Worm (Caenorhabditis elegans): Measurements from ENCODE around the gene twk-46.
A peak's percentile ranks its signal among the peaks of the same experiment; 100 is the strongest.

Gene twk-46

DNA sequence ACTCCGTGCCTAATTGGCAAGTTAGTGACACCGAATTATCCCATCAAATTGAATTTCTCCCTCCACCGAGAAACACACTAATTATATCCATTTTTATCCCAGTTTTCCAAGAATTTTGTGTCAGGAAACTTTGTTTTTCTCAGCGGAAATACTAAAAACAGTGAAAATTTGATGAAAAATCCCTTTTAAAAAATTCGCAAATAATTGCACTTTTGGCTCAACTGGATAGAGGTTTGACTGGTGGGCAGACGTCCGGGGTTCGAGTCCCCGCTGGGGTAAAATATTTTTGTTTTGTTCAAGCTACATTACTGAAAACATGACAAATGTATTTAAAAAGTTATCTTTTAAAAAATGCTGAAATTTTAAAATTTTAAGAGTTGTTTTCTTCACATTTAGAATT, 1.9 kb upstream of the twk-46 start (continued):
- no peak for TF ChIP-seq sea-2 (GFP tag; IDR thresholded peaks at IDR 0.05)
- TF ChIP-seq madf-6 (GFP tag; IDR thresholded peaks at IDR 0.05), result no peak
- TF ChIP-seq ztf-25 (GFP tag; IDR thresholded peaks at IDR 0.05), result no peak
- TF ChIP-seq snpc-3.4 (tag; optimal IDR thresholded peaks at IDR 0.05), result no peak
- peak; percentile 68 for TF ChIP-seq tbp1 (GFP tag; optimal IDR thresholded peaks at IDR 0.05)
- no peak for TF ChIP-seq C06A6.2 (GFP tag; conservative IDR thresholded peaks at IDR 0.05)
- no peak for TF ChIP-seq ztf-6 (GFP tag; IDR thresholded peaks at IDR 0.05)
- no peak for TF ChIP-seq snpc-4 (GFP tag; optimal IDR thresholded peaks at IDR 0.05)
- no peak for TF ChIP-seq snpc-4 (tag; optimal IDR thresholded peaks at IDR 0.05)
- no peak for TF ChIP-seq mxl-1 (tag; optimal IDR thresholded peaks at IDR 0.05)
- TF ChIP-seq F49E8.2 (tag; optimal IDR thresholded peaks at IDR 0.05; ENCODE audit: insufficient read depth), result no peak
- no peak for TF ChIP-seq madf-8 (GFP tag; conservative IDR thresholded peaks at IDR 0.05)
- TF ChIP-seq nhr-27 (tag; optimal IDR thresholded peaks at IDR 0.05), result no peak
- TF ChIP-seq F55B11.4 (tag; optimal IDR thresholded peaks at IDR 0.05; ENCODE audit: borderline replicate concordance, insufficient read depth), result no peak
- TF ChIP-seq nhr-179 (tag; optimal IDR thresholded peaks at IDR 0.05), result no peak
- no peak for TF ChIP-seq atf-7 (tag; optimal IDR thresholded peaks at IDR 0.05)
- TF ChIP-seq madf-10 (tag; optimal IDR thresholded peaks at IDR 0.05), result no peak
- TF ChIP-seq pha-4 (tag; optimal IDR thresholded peaks at IDR 0.05), result no peak
- TF ChIP-seq unc-62 (GFP tag; optimal IDR thresholded peaks at IDR 0.05), result no peak
- TF ChIP-seq bed-1 (GFP tag; IDR thresholded peaks at IDR 0.05), result no peak

DNA sequence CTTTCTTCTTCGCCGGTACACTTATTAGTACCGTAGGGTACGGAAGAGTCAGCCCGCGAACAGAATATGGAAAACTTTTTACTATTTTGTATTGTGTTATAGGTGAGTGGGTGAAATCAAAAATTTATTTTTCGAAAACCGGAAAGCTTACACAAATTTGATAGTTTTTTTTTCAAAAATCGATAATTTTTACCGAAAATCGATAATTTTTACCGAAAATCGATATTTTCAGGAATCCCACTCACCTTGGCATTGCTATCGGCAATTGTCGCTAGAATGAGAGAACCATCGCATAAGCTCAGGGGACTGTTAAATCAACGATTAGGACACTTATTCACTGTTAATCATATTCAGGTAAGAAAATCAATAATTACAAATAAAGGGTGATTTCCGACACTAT, 3.4 kb downstream of the twk-46 start:
- no peak for TF ChIP-seq dox-1 (GFP tag; IDR thresholded peaks at IDR 0.05)
- TF ChIP-seq egrh-3 (GFP tag; IDR thresholded peaks at IDR 0.05), result no peak
- TF ChIP-seq madf-3 (GFP tag; IDR thresholded peaks at IDR 0.05), result no peak
- TF ChIP-seq attf-6 (GFP tag; IDR thresholded peaks at IDR 0.05), result no peak
- TF ChIP-seq cebp-1 (GFP tag; IDR thresholded peaks at IDR 0.05), result no peak
- no peak for TF ChIP-seq cebp-1 (tag; optimal IDR thresholded peaks at IDR 0.05)
- no peak for TF ChIP-seq hrde-1 (tag; optimal IDR thresholded peaks at IDR 0.05; ENCODE audit: borderline replicate concordance)
- no peak for TF ChIP-seq ets-4 (GFP tag; optimal IDR thresholded peaks at IDR 0.05)
- no peak for TF ChIP-seq madf-10 (tag; optimal IDR thresholded peaks at IDR 0.05)
- TF ChIP-seq madf-8 (GFP tag; conservative IDR thresholded peaks at IDR 0.05), result no peak
- TF ChIP-seq hmg-20 (GFP tag; IDR thresholded peaks at IDR 0.05), result no peak

DNA sequence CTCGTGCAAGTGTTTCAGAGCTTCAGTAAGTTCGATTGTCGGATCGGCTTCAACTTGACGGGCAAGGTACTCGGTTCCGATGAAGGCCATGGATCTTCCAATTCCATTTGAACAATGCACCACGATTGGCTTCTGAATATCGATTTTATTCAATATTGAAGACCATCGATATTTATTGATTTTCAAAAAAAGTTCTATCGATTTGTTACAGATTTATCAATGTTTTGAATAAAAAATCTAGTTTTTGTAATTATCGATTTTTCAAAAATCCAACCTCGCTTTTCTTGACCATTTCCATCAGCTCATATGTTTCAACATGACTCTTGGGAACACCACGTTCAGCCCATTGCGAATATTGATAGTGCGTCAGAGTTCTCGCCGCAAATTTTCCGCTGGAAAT, 8.9 kb downstream of the twk-46 start:
- TF ChIP-seq tlf-1 (GFP tag; optimal IDR thresholded peaks at IDR 0.05), result no peak
- TF ChIP-seq rec-8 (tag; optimal IDR thresholded peaks at IDR 0.05), result no peak
- TF ChIP-seq mcd-1 (GFP tag; IDR thresholded peaks at IDR 0.05), result no peak
- no peak for TF ChIP-seq repo-1 (tag; optimal IDR thresholded peaks at IDR 0.05)
- no peak for TF ChIP-seq somi-1 (GFP tag; optimal IDR thresholded peaks at IDR 0.05)
- TF ChIP-seq ztf-3 (GFP tag; optimal IDR thresholded peaks at IDR 0.05), result no peak
- no peak for TF ChIP-seq hlh-12 (tag; optimal IDR thresholded peaks at IDR 0.05)
- no peak for TF ChIP-seq lin-26 (GFP tag; IDR thresholded peaks at IDR 0.05)
- no peak for TF ChIP-seq nfya-2 (GFP tag; IDR thresholded peaks at IDR 0.05)
- no peak for TF ChIP-seq ztf-26 (tag; optimal IDR thresholded peaks at IDR 0.05)
- TF ChIP-seq B0035.1 (tag; optimal IDR thresholded peaks at IDR 0.05), result no peak
- no peak for TF ChIP-seq Y53G8AR.9 (GFP tag; conservative IDR thresholded peaks at IDR 0.05)
- no peak for TF ChIP-seq F33H1.4 (GFP tag; IDR thresholded peaks at IDR 0.05)
- no peak for TF ChIP-seq hmg-1.2 (GFP tag; IDR thresholded peaks at IDR 0.05)
- no peak for TF ChIP-seq aptf-3 (GFP tag; IDR thresholded peaks at IDR 0.05)
- TF ChIP-seq ztf-18 (tag; optimal IDR thresholded peaks at IDR 0.05), result no peak
- no peak for TF ChIP-seq ztf-25 (GFP tag; IDR thresholded peaks at IDR 0.05)
- TF ChIP-seq Y95B8A.8 (GFP tag; IDR thresholded peaks at IDR 0.05), result no peak

Data from whole organism, young adult.